Fruit fly (Drosophila melanogaster) whole organism, pupa: ENCODE measurements around the gene CG15514.

Experiments
- CG10348 ChIP-seq: fragments of 200-800 bp; sonication (Bioruptor generic); IDR thresholded peaks from 2 replicates; pipeline ENCODE4 v1.3.6; 2022; ENCODE audit warnings: missing biosample characterization, missing genetic modification characterization
- CG12605 ChIP-seq: fragments of 200-800 bp; sonication (Bioruptor generic); IDR thresholded peaks from 2 replicates; pipeline ENCODE4 v1.3.6; 2022; ENCODE audit warnings: missing biosample characterization, missing genetic modification characterization
- CG13204 ChIP-seq: fragments of 200-800 bp; sonication (Bioruptor generic); optimal IDR thresholded peaks from 2 replicates; lab custom pipeline; 2018; ENCODE audit warnings: missing biosample characterization, mild to moderate bottlenecking, missing genetic modification characterization, moderate library complexity
- CG14655 ChIP-seq: fragments of 200-800 bp; sonication (Bioruptor generic); optimal IDR thresholded peaks from 3 replicates; lab custom pipeline; 2017; ENCODE audit warnings: mild to moderate bottlenecking, missing biosample characterization, missing genetic modification reagents, missing genetic modification characterization
- CG15710 ChIP-seq: fragments of 200-800 bp; sonication (Bioruptor generic); optimal IDR thresholded peaks from 2 replicates; lab custom pipeline; 2018; ENCODE audit warnings: missing biosample characterization, mild to moderate bottlenecking, missing genetic modification characterization, moderate library complexity
- CG17806 ChIP-seq: fragments of 200-800 bp; sonication (Bioruptor generic); optimal IDR thresholded peaks from 2 replicates; lab custom pipeline; 2018; ENCODE audit warnings: missing biosample characterization, mild to moderate bottlenecking, missing genetic modification characterization, moderate library complexity
- CG32121 ChIP-seq: fragments of 200-800 bp; sonication (Bioruptor generic); IDR thresholded peaks from 2 replicates; pipeline ENCODE4 v1.3.6; 2022; ENCODE audit warnings: missing biosample characterization, missing genetic modification characterization
- CG34367 ChIP-seq: fragments of 200-800 bp; sonication (Bioruptor generic); optimal IDR thresholded peaks from 2 replicates; lab custom pipeline; 2018; ENCODE audit warnings: missing biosample characterization, mild to moderate bottlenecking, missing genetic modification characterization
- CG4496 ChIP-seq: fragments of 200-800 bp; sonication (Bioruptor generic); IDR thresholded peaks from 3 replicates; pipeline ENCODE4 v1.3.6; 2022; ENCODE audit warnings: missing biosample characterization, missing genetic modification characterization
- CG8159 ChIP-seq: fragments of 200-800 bp; sonication (Bioruptor generic); optimal IDR thresholded peaks from 3 replicates; lab custom pipeline; 2018; ENCODE audit warnings: missing biosample characterization, mild to moderate bottlenecking, missing genetic modification characterization, moderate library complexity
- CG8301 ChIP-seq: fragments of 200-800 bp; sonication (Bioruptor generic); optimal IDR thresholded peaks from 2 replicates; lab custom pipeline; 2018; ENCODE audit warnings: missing biosample characterization, mild to moderate bottlenecking, missing genetic modification characterization
- CG9948 ChIP-seq: fragments of 200-800 bp; sonication (Bioruptor generic); optimal IDR thresholded peaks from 2 replicates; lab custom pipeline; 2018; ENCODE audit warnings: missing biosample characterization, mild to moderate bottlenecking, missing genetic modification characterization, moderate library complexity
- D1 ChIP-seq: fragments of 200-800 bp; sonication (Bioruptor generic); optimal IDR thresholded peaks from 2 replicates; lab custom pipeline; 2018; ENCODE audit warnings: missing biosample characterization, mild to moderate bottlenecking, missing genetic modification characterization, moderate library complexity
- EcR ChIP-seq: fragments of 200-800 bp; sonication (Bioruptor generic); optimal IDR thresholded peaks from 3 replicates; lab custom pipeline; 2019; ENCODE audit warnings: missing biosample characterization, missing genetic modification characterization, mild to moderate bottlenecking, moderate library complexity, missing genetic modification reagents
- Ets98B ChIP-seq: fragments of 200-800 bp; sonication (Bioruptor generic); IDR thresholded peaks from 2 replicates; pipeline ENCODE4 v1.3.6; 2022; ENCODE audit warnings: missing biosample characterization, missing genetic modification characterization
- Pif1A ChIP-seq: fragments of 200-800 bp; sonication (Bioruptor generic); optimal IDR thresholded peaks from 3 replicates; lab custom pipeline; 2016; ENCODE audit warnings: missing biosample characterization, missing genetic modification characterization
- Pif1B ChIP-seq: fragments of 200-800 bp; sonication (Bioruptor generic); optimal IDR thresholded peaks from 3 replicates; lab custom pipeline; 2016; ENCODE audit warnings: missing biosample characterization, missing genetic modification characterization
- Snoo ChIP-seq: fragments of 200-800 bp; sonication (Bioruptor generic); optimal IDR thresholded peaks from 3 replicates; lab custom pipeline; 2017; ENCODE audit warnings: missing biosample characterization, mild to moderate bottlenecking, missing genetic modification characterization, inconsistent platforms
- fd96Ca ChIP-seq: fragments of 200-800 bp; sonication (Bioruptor generic); IDR thresholded peaks from 3 replicates; pipeline ENCODE4 v1.3.6; 2022; ENCODE audit warnings: missing biosample characterization, missing genetic modification characterization
- gl ChIP-seq: fragments of 200-800 bp; sonication (Bioruptor generic); optimal IDR thresholded peaks from 2 replicates; lab custom pipeline; 2018; ENCODE audit warnings: missing biosample characterization, mild to moderate bottlenecking, missing genetic modification characterization
- rn ChIP-seq: fragments of 200-800 bp; sonication (Bioruptor generic); IDR thresholded peaks from 2 replicates; pipeline ENCODE4 v1.3.6; 2022; ENCODE audit warnings: missing biosample characterization, missing genetic modification characterization

Gene CG15514

DNA sequence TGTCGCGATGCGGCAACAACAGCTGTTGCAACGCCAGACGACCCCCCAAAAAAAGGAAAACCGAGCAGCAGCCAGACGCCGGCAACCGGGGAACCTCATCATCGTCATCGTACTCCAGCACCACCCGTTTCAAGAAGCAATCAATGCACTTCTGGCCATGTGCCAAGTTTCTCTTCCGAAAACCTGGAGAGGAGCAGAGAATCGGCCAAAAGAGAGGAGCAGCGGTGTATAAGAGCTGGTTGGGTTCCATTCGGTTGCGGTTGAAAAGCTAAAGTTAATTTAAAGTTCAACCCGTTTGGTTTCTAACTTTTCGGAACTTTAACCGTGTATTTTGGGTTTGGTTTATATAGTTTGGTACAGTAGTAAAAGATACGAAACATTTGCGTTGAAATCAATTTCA, 14.9 kb upstream of the CG15514 start:
- TF ChIP-seq Snoo (tag; lab: Kevin White, UChicago) (no peak), CG4496 (GFP tag; lab: Robert Waterston, UW) (no peak), Ets98B (GFP tag; lab: Robert Waterston, UW) (peak; percentile 7; the same call in 1 of the 2 replicates), CG8159 (tag; lab: Kevin White, UChicago) (no peak)

- TF ChIP-seq EcR (GFP tag; lab: Kevin White, UChicago) (no peak), Snoo (tag; lab: Kevin White, UChicago) (peak; percentile 49), Ets98B (GFP tag; lab: Robert Waterston, UW) (peak; percentile 38; the same call in 1 of the 2 replicates), fd96Ca (GFP tag; lab: Robert Waterston, UW) (peak; percentile 66; the same call in 2 of the 3 replicates), CG4496 (GFP tag; lab: Robert Waterston, UW) (peak; percentile 65), CG17806 (peak; percentile 64), Pif1B (peak; percentile 84), CG32121 (GFP tag; lab: Robert Waterston, UW) (peak; percentile 54; the same call in 1 of the 2 replicates), CG8301 (tag; lab: Kevin White, UChicago) (peak; percentile 82), CG12605 (no peak), rn (no peak), CG8159 (tag; lab: Kevin White, UChicago) (peak; percentile 96), CG15710 (tag; lab: Kevin White, UChicago) (peak; percentile 63), D1 (tag; lab: Kevin White, UChicago) (no peak), CG14655 (GFP tag; lab: Kevin White, UChicago) (no peak), gl (tag; lab: Kevin White, UChicago) (peak; percentile 49), CG9948 (tag; lab: Kevin White, UChicago) (peak; percentile 68), CG13204 (no peak), CG34367 (tag; lab: Kevin White, UChicago) (peak; percentile 52), Pif1A (peak; percentile 85), CG10348 (GFP tag; lab: Robert Waterston, UW) (no peak)
Observed at dm6 chr3R:29875830-29876229, 14.5 kb upstream of the CG15514 start.

DNA sequence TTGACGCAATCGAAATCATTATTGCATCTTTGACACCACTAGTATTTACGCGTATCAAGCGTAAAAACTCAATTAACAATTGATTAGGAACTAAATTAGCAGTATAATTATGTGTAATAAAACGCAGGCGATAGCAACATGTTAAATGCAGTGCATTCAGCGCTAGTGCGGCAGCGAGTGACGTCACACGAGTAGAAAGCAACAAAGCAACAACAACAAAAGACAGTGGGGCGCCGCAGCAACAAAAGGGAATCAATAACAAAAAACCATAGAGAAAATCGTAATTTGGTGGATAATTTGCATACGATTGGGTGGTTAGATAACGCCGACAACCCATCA, 8.0 kb upstream of the CG15514 start, which contains the start of gene CG34133:
Gene CG34133, plus strand, starts transcription at position 16 of the 339 bp plus-strand sequence.
- TF ChIP-seq CG17806 (no peak), Pif1B (no peak), CG13204 (no peak), fd96Ca (GFP tag; lab: Robert Waterston, UW) (no peak), CG14655 (GFP tag; lab: Kevin White, UChicago) (no peak), CG32121 (GFP tag; lab: Robert Waterston, UW) (no peak), D1 (tag; lab: Kevin White, UChicago) (no peak), Ets98B (GFP tag; lab: Robert Waterston, UW) (no peak), CG4496 (GFP tag; lab: Robert Waterston, UW) (no peak), CG9948 (tag; lab: Kevin White, UChicago) (no peak), rn (no peak), CG10348 (GFP tag; lab: Robert Waterston, UW) (no peak), CG12605 (no peak), gl (tag; lab: Kevin White, UChicago) (no peak), CG34367 (tag; lab: Kevin White, UChicago) (no peak), Snoo (tag; lab: Kevin White, UChicago) (no peak), EcR (GFP tag; lab: Kevin White, UChicago) (no peak)

DNA sequence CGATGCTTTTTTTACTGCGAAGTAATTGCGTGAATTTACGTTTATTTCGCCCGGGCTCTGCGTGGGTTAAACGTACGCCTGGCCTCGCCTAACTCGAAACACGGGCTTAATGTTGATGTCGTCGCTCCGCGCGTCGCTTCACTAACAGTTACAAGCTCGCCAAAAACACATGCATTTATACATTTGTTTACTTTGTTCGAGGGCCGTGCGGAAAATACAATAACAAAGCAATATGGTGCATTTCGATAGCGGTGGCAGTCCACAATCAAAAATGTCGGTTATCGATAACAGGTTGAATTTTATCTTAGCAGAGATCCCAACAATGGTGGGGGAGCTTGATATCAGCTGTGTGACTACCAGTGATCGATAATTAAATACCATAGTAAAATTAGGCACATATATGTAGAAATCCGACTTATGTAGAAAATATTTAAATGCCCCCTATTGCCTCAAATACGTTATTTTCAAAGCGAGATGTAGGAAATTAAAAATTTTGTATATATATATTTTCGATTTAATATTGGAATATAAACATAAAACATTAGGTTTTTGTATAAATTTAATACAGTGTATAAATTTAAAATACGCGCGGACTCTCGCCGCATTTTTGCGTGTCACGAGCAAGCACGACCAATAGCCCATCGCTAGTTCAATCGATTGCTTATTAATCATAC, 7.5 kb upstream of the CG15514 start, which contains the start of gene Zip99C:
Gene Zip99C, minus strand, starts transcription at position 220 of the 674 bp plus-strand sequence.
- TF ChIP-seq gl (tag; lab: Kevin White, UChicago) (no peak), Ets98B (GFP tag; lab: Robert Waterston, UW) (no peak), Pif1A (no peak), CG8159 (tag; lab: Kevin White, UChicago) (no peak), CG12605 (no peak), CG17806 (peak; percentile 19), EcR (GFP tag; lab: Kevin White, UChicago) (peak; percentile 71), CG15710 (tag; lab: Kevin White, UChicago) (peak; percentile 13)

DNA sequence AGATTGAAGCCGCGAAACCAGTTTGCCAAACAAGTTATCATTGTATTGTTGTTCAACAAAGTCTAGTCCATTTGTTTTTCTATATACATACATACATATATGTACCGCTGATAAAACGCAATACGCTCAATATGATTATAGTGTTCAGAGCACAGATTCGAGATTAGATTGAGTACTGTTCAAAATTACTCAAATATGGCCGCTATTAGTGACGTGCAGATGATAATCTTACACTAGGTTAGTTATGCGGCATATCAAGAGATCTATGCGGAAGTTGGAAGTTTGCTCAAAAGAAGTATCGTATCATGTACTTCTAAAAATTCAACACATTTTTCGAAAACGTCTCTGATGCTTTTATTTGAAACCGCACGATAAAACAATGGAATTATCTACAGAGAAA, 6.6 kb upstream of the CG15514 start:
- no peak for TF ChIP-seq CG9948 (tag; lab: Kevin White, UChicago)
- no peak for TF ChIP-seq D1 (tag; lab: Kevin White, UChicago)
- no peak for TF ChIP-seq CG12605
- TF ChIP-seq fd96Ca (GFP tag; lab: Robert Waterston, UW), result no peak
- no peak for TF ChIP-seq CG4496 (GFP tag; lab: Robert Waterston, UW)
- no peak for TF ChIP-seq CG8301 (tag; lab: Kevin White, UChicago)
- no peak for TF ChIP-seq gl (tag; lab: Kevin White, UChicago)
- TF ChIP-seq CG17806, result no peak
- TF ChIP-seq CG10348 (GFP tag; lab: Robert Waterston, UW), result no peak
- TF ChIP-seq rn, result no peak
- no peak for TF ChIP-seq CG15710 (tag; lab: Kevin White, UChicago)
- TF ChIP-seq CG34367 (tag; lab: Kevin White, UChicago), result no peak
- TF ChIP-seq CG14655 (GFP tag; lab: Kevin White, UChicago), result no peak
- no peak for TF ChIP-seq Pif1B
- no peak for TF ChIP-seq EcR (GFP tag; lab: Kevin White, UChicago)
- TF ChIP-seq Snoo (tag; lab: Kevin White, UChicago), result no peak
- TF ChIP-seq CG8159 (tag; lab: Kevin White, UChicago), result no peak
- TF ChIP-seq, all 21 proteins: peak for 0

dm6 chr3R:29867470-29867869, 6.2 kb upstream of the CG15514 start:
- TF ChIP-seq D1 (tag; lab: Kevin White, UChicago) (no peak), CG4496 (GFP tag; lab: Robert Waterston, UW) (no peak), Snoo (tag; lab: Kevin White, UChicago) (no peak), gl (tag; lab: Kevin White, UChicago) (no peak), CG14655 (GFP tag; lab: Kevin White, UChicago) (no peak), CG8159 (tag; lab: Kevin White, UChicago) (no peak), fd96Ca (GFP tag; lab: Robert Waterston, UW) (no peak), EcR (GFP tag; lab: Kevin White, UChicago) (no peak), Pif1B (no peak), CG13204 (no peak)
